Worm (Caenorhabditis elegans) whole organism, L3 larva: ENCODE measurements around the gene pho-4.

ENCODE experiments used
- aly-2 ChIP-seq: fragments of 150-350 bp; optimal IDR thresholded peaks from 2 replicates; lab custom pipeline; 2014; ENCODE audit warnings: missing biosample characterization, missing genetic modification characterization
- ama-1 ChIP-seq: fragments of 150-350 bp; optimal IDR thresholded peaks from 2 replicates; lab custom pipeline; 2018
- ceh-28 ChIP-seq: fragments of 150-350 bp; optimal IDR thresholded peaks from 2 replicates; lab custom pipeline; 2014; ENCODE audit warnings: missing biosample characterization, missing genetic modification reagents, missing genetic modification characterization
- ceh-9 ChIP-seq: sonication (generic microtip); optimal IDR thresholded peaks from 2 replicates; lab custom pipeline; 2018; ENCODE audit warnings: missing biosample characterization, missing genetic modification characterization
- daf-12 ChIP-seq: fragments of 150-350 bp; optimal IDR thresholded peaks from 2 replicates; lab custom pipeline; 2014; ENCODE audit warnings: missing biosample characterization, missing genetic modification reagents, missing genetic modification characterization
- egl-27 ChIP-seq: sonication (generic microtip); optimal IDR thresholded peaks from 4 replicates; lab custom pipeline; 2017; ENCODE audit warnings: missing biosample characterization, missing genetic modification reagents, missing genetic modification characterization
- egl-5 ChIP-seq: fragments of 150-350 bp; optimal IDR thresholded peaks from 2 replicates; lab custom pipeline; 2017; ENCODE audit warnings: missing biosample characterization, missing genetic modification reagents, missing genetic modification characterization, inconsistent platforms
- elt-1 ChIP-seq: fragments of 150-350 bp; optimal IDR thresholded peaks from 2 replicates; lab custom pipeline; 2014; ENCODE audit warnings: missing biosample characterization, missing genetic modification characterization
- elt-2 ChIP-seq: sonication (generic microtip); optimal IDR thresholded peaks from 2 replicates; lab custom pipeline; 2016; ENCODE audit warnings: missing genetic modification reagents, mild to moderate bottlenecking, missing genetic modification characterization, missing compliant biosample characterization
- fos-1 ChIP-seq: fragments of 150-350 bp; optimal IDR thresholded peaks from 2 replicates; lab custom pipeline; 2014; ENCODE audit warnings: missing biosample characterization, missing genetic modification characterization
- hmg-11 ChIP-seq: sonication (generic microtip); optimal IDR thresholded peaks from 2 replicates; lab custom pipeline; 2016; ENCODE audit warnings: missing genetic modification characterization, missing compliant biosample characterization
- jun-1 ChIP-seq: fragments of 150-350 bp; optimal IDR thresholded peaks from 2 replicates; lab custom pipeline; 2014; ENCODE audit warnings: missing biosample characterization, missing genetic modification reagents, missing genetic modification characterization
- lsy-12 ChIP-seq: sonication (generic microtip); optimal IDR thresholded peaks from 2 replicates; lab custom pipeline; 2016; ENCODE audit warnings: mild to moderate bottlenecking, missing genetic modification characterization, missing compliant biosample characterization
- mml-1 ChIP-seq: fragments of 150-350 bp; sonication (generic microtip); optimal IDR thresholded peaks from 3 replicates; lab custom pipeline; 2014; ENCODE audit warnings: missing biosample characterization, missing genetic modification characterization
- nfya-1 ChIP-seq: sonication (generic microtip); optimal IDR thresholded peaks from 2 replicates; lab custom pipeline; 2017; ENCODE audit warnings: missing genetic modification characterization, mild to moderate bottlenecking, missing compliant biosample characterization, antibody characterized with exemption, moderate library complexity; ENCODE audit not compliant: insufficient read depth
- nhr-11 ChIP-seq: fragments of 150-350 bp; optimal IDR thresholded peaks from 2 replicates; lab custom pipeline; 2014; ENCODE audit warnings: missing biosample characterization, missing genetic modification characterization
- nhr-23 ChIP-seq: fragments of 150-350 bp; optimal IDR thresholded peaks from 2 replicates; lab custom pipeline; 2014; ENCODE audit warnings: missing biosample characterization, missing genetic modification reagents, missing genetic modification characterization
- nhr-25 ChIP-seq: sonication (generic microtip); optimal IDR thresholded peaks from 2 replicates; lab custom pipeline; 2017; ENCODE audit warnings: missing biosample characterization, missing genetic modification characterization
- nhr-43 ChIP-seq: sonication (generic microtip); optimal IDR thresholded peaks from 2 replicates; lab custom pipeline; 2016; ENCODE audit warnings: mild to moderate bottlenecking, missing genetic modification characterization, missing compliant biosample characterization; ENCODE audit not compliant: poor library complexity, severe bottlenecking
- nhr-67 ChIP-seq: fragments of 150-350 bp; optimal IDR thresholded peaks from 2 replicates; lab custom pipeline; 2014; ENCODE audit warnings: missing biosample characterization, missing genetic modification characterization
- pha-4 ChIP-seq: fragments of 150-350 bp; optimal IDR thresholded peaks from 2 replicates; lab custom pipeline; 2014; ENCODE audit warnings: missing biosample characterization, missing genetic modification reagents, missing genetic modification characterization
- pqm-1 ChIP-seq: fragments of 150-350 bp; optimal IDR thresholded peaks from 2 replicates; lab custom pipeline; 2017; ENCODE audit warnings: missing biosample characterization, missing genetic modification characterization, inconsistent platforms
- sea-2 ChIP-seq: fragments of 150-350 bp; sonication (generic microtip); optimal IDR thresholded peaks from 4 replicates; lab custom pipeline; 2014; ENCODE audit warnings: missing biosample characterization, missing genetic modification reagents, missing genetic modification characterization
- skn-1 ChIP-seq: fragments of 150-350 bp; optimal IDR thresholded peaks from 2 replicates; lab custom pipeline; 2014; ENCODE audit warnings: missing biosample characterization, missing genetic modification characterization
- snpc-4 ChIP-seq: fragments of 150-350 bp; optimal IDR thresholded peaks from 2 replicates; lab custom pipeline; 2014; ENCODE audit warnings: missing biosample characterization, missing genetic modification characterization
- unc-39 ChIP-seq: sonication (generic microtip); optimal IDR thresholded peaks from 4 replicates; lab custom pipeline; 2017; ENCODE audit warnings: missing biosample characterization, missing genetic modification characterization
- unc-62 ChIP-seq: fragments of 150-350 bp; sonication (generic microtip); optimal IDR thresholded peaks from 4 replicates; lab custom pipeline; 2014; ENCODE audit warnings: missing biosample characterization, missing genetic modification reagents, missing genetic modification characterization
- zag-1 ChIP-seq: fragments of 150-350 bp; optimal IDR thresholded peaks from 2 replicates; lab custom pipeline; 2014; ENCODE audit warnings: missing biosample characterization, missing genetic modification characterization
- ztf-11 ChIP-seq: fragments of 150-350 bp; optimal IDR thresholded peaks from 2 replicates; lab custom pipeline; 2014; ENCODE audit warnings: missing biosample characterization, missing genetic modification characterization
- ztf-4 ChIP-seq: fragments of 150-350 bp; optimal IDR thresholded peaks from 2 replicates; lab custom pipeline; 2014; ENCODE audit warnings: missing biosample characterization, missing genetic modification characterization

The pho-4 gene

ce11 chrII:5246791-5247361 lies 8.6 kb upstream of the pho-4 start, which contains the start of gene ptr-6:
Gene ptr-6 (minus strand): TSS chrII:5246837.
- TF ChIP-seq mml-1 (tag; lab: Kevin White, UChicago) (no peak), nhr-23 (tag; lab: Kevin White, UChicago) (peak; percentile 28), nhr-25 (tag; lab: Kevin White, UChicago) (peak; percentile 37)

ce11 chrII:5241560-5241959 lies 3.3 kb upstream of the pho-4 start, which contains the start of gene T16D1.1:
Gene T16D1.1 (minus strand): TSS chrII:5241660.
- TF ChIP-seq zag-1 (tag; lab: Kevin White, UChicago) (no peak), egl-5 (tag; lab: Kevin White, UChicago) (no peak), nhr-67 (no peak), ztf-11 (tag; lab: Kevin White, UChicago) (no peak), aly-2 (tag; lab: Kevin White, UChicago) (no peak), unc-62 (GFP tag; lab: Kevin White, UChicago) (no peak), ceh-9 (no peak)

ce11 chrII:5237699-5238098 lies 567 bp downstream of the pho-4 start:
- TF ChIP-seq ceh-9 = no peak
- peak; percentile 57 for TF ChIP-seq elt-2 (tag; lab: Kevin White, UChicago)
- no peak for TF ChIP-seq pha-4 (tag; lab: Kevin White, UChicago)
- no peak for TF ChIP-seq ztf-4 (tag; lab: Kevin White, UChicago)
- no peak for TF ChIP-seq nhr-67
- TF ChIP-seq lsy-12 (tag; lab: Kevin White, UChicago) = peak; percentile 4
- TF ChIP-seq nfya-1 (tag; lab: Kevin White, UChicago) = peak; percentile 3
- no peak for TF ChIP-seq zag-1 (tag; lab: Kevin White, UChicago)
- peak; percentile 26 for TF ChIP-seq pqm-1
- TF ChIP-seq unc-39 = no peak
- no peak for TF ChIP-seq aly-2 (tag; lab: Kevin White, UChicago)
- no peak for TF ChIP-seq elt-1

ce11 chrII:5235758-5236157 lies 2.5 kb downstream of the pho-4 start, which contains the start of gene pho-1:
Gene pho-1 (minus strand): TSS chrII:5235846.
- TF ChIP-seq elt-2 (tag; lab: Kevin White, UChicago) (peak; percentile 85), egl-27 (no peak), pqm-1 (peak; percentile 49)
- TF ChIP-seq, all 47 proteins: peak for 2

ce11 chrII:5234728-5235127 lies 3.5 kb downstream of the pho-4 start:
- peak; percentile 84 for TF ChIP-seq elt-2 (tag; lab: Kevin White, UChicago)
- TF ChIP-seq egl-27 = no peak
- no peak for TF ChIP-seq skn-1 (tag; lab: Kevin White, UChicago)
- no peak for TF ChIP-seq sea-2 (GFP tag; lab: Kevin White, UChicago)
- no peak for TF ChIP-seq ztf-11 (tag; lab: Kevin White, UChicago)
- no peak for TF ChIP-seq nhr-11 (tag; lab: Kevin White, UChicago)
- TF ChIP-seq unc-39 = no peak
- peak; percentile 57 for TF ChIP-seq pqm-1
- TF ChIP-seq pha-4 (tag; lab: Kevin White, UChicago) = no peak
- no peak for TF ChIP-seq ceh-28 (tag; lab: Kevin White, UChicago)
- no peak for TF ChIP-seq ceh-9
- TF ChIP-seq nhr-43 = no peak

ce11 chrII:5231111-5231510 lies 7.2 kb downstream of the pho-4 start, which contains the start of gene EGAP2.1:
Gene EGAP2.1 (plus strand): TSS chrII:5231411.
- no peak for TF ChIP-seq ama-1 (lab: Kevin White, UChicago)
- TF ChIP-seq pqm-1 = no peak
- no peak for TF ChIP-seq nhr-67
- TF ChIP-seq egl-5 (tag; lab: Kevin White, UChicago) = no peak
- no peak for TF ChIP-seq snpc-4
- no peak for TF ChIP-seq ceh-28 (tag; lab: Kevin White, UChicago)
- TF ChIP-seq nhr-43 = no peak
- no peak for TF ChIP-seq jun-1
- no peak for TF ChIP-seq fos-1 (tag; lab: Kevin White, UChicago)
- no peak for TF ChIP-seq daf-12
- no peak for TF ChIP-seq hmg-11 (tag; lab: Kevin White, UChicago)
- TF ChIP-seq nfya-1 (tag; lab: Kevin White, UChicago) = no peak
- no peak for TF ChIP-seq pha-4 (tag; lab: Kevin White, UChicago)
- TF ChIP-seq sea-2 (GFP tag; lab: Kevin White, UChicago) = no peak
